Worm (Caenorhabditis elegans): Measurements from ENCODE around the gene clec-4.

DNA sequence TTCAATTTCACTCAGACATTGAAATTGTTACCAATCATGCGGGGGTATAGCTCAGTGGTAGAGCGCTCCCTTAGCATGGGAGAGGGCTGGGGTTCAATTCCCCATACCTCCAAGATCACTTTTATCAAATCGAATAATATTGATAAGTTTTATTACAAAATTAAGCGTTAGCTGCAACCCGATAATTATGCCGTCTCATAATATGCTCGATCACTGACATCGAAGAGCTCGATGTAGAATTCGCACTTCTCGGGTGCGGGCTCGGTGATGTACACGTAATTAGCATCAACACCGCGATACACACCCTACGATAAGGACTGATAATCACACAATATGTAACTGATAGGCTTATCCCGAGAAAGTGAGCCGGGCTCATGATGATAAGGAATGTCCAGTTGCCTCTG lies 38.3 kb downstream of the clec-4 start:
- TF ChIP-seq mab-9 (GFP tag; IDR thresholded peaks at IDR 0.05) = no peak
- TF ChIP-seq lin-39 (tag; optimal IDR thresholded peaks at IDR 0.05) = no peak
- TF ChIP-seq nhr-12 (tag; optimal IDR thresholded peaks at IDR 0.05) = no peak
- TF ChIP-seq pqm-1 (tag; optimal IDR thresholded peaks at IDR 0.05) = no peak
- no peak for TF ChIP-seq ceh-90 (tag; optimal IDR thresholded peaks at IDR 0.05)
- TF ChIP-seq jun-1 (tag; optimal IDR thresholded peaks at IDR 0.05) = no peak
- TF ChIP-seq zip-4 (GFP tag; optimal IDR thresholded peaks at IDR 0.05) = no peak

Data from whole organism, L1 larva.